Worm (Caenorhabditis elegans): ENCODE measurements around the gene mlt-11.

mlt-11 gene

DNA sequence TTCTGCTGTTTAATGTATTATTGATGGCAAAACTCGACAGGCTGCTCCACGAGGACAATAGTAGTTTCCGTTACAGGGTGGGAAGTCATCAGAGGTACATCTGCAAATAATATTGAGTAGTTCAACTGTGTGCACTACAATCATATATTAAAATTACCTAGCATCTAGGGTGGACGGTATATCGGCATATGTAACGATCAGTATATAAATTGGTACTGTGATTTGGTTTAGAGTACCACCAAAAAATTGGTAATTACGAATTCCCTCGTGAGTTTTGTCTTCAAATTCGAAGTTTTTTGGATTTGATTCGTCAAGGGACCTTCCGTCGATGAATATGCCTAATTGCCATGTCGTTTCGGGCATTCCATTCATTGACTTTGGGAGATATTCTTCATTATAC is 30.1 kb upstream of the mlt-11 start, which contains the start of gene ttr-13:
Gene ttr-13, minus strand, starts transcription at position 101 of the 400 bp plus-strand sequence.
- TF ChIP-seq nhr-76 (tag; optimal IDR thresholded peaks at IDR 0.05) (no peak), tbx-8 (GFP tag; optimal IDR thresholded peaks at IDR 0.05) (no peak), pha-4 (tag; optimal IDR thresholded peaks at IDR 0.05) (no peak), ceh-43 (GFP tag; optimal IDR thresholded peaks at IDR 0.05) (no peak), ceh-39 (tag; optimal IDR thresholded peaks at IDR 0.05) (no peak), lsy-2 (tag; optimal IDR thresholded peaks at IDR 0.05) (no peak), hlh-1 (tag; optimal IDR thresholded peaks at IDR 0.05) (no peak)

DNA sequence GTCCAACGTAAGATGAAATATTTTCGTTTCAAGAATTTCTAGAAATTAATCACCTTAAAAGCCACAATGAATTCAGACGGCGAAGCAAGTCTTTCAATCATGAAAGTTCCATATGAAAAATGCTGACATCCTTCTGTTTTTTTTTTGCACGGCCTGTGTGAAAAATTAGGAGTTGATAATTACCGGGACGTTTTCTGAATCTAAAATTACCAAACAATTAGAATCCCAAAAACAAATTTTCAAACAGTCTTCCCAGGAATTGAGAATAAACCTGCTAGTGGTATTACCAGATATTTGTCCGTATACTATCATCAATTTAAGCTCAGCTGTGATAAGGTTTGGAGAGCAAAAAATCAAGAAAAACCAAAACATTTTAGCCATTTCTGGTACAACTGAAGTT is 28.7 kb upstream of the mlt-11 start, which contains the start of gene Y44A6B.3:
Gene Y44A6B.3, minus strand, starts transcription at position 101 of the 400 bp plus-strand sequence.
- TF ChIP-seq blmp-1 (tag; optimal IDR thresholded peaks at IDR 0.05) (no peak), tbx-8 (GFP tag; optimal IDR thresholded peaks at IDR 0.05) (no peak), nhr-76 (tag; optimal IDR thresholded peaks at IDR 0.05) (no peak), drap-1 (GFP tag; optimal IDR thresholded peaks at IDR 0.05) (no peak), ham-2 (GFP tag; optimal IDR thresholded peaks at IDR 0.05) (no peak), snpc-4 (tag; optimal IDR thresholded peaks at IDR 0.05) (no peak), elt-1 (tag; optimal IDR thresholded peaks at IDR 0.05; ENCODE audit: borderline replicate concordance, insufficient read depth) (no peak)

DNA sequence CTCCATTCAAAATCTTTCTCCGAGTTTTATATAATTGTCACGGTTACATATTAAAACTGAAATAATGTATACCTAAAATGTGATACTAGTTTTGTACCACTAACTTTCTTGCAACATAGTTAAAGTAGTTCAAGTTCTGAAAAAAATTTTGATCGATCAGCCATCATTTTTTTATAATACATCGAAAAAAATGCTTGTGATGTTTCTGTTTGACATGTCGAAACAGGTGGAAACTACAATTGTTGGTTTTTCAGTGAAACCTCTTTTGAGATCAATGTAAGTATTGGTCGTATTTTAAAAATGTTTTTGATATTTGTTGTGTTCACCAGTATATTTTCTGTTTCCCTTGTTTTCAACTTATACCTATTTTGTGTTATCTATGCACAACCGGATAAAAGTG is 27.7 kb upstream of the mlt-11 start, which contains the start of gene srxa-14:
Gene srxa-14, plus strand, starts transcription at position 301 of the 400 bp plus-strand sequence.
- TF ChIP-seq lsy-2 (tag; optimal IDR thresholded peaks at IDR 0.05) = no peak
- TF ChIP-seq tbx-8 (GFP tag; optimal IDR thresholded peaks at IDR 0.05) = no peak
- TF ChIP-seq mep-1 (tag; optimal IDR thresholded peaks at IDR 0.05) = no peak
- no peak for TF ChIP-seq elt-3 (tag; optimal IDR thresholded peaks at IDR 0.05)
- no peak for TF ChIP-seq mls-2 (tag; optimal IDR thresholded peaks at IDR 0.05)
- no peak for TF ChIP-seq bed-3 (GFP tag; optimal IDR thresholded peaks at IDR 0.05)
- TF ChIP-seq hlh-1 (tag; optimal IDR thresholded peaks at IDR 0.05) = no peak
- TF ChIP-seq unc-120 (tag; optimal IDR thresholded peaks at IDR 0.05; ENCODE audit: poor library complexity, severe bottlenecking) = no peak
- TF ChIP-seq nhr-12 (tag; optimal IDR thresholded peaks at IDR 0.05) = no peak
- TF ChIP-seq ceh-83 (GFP tag; optimal IDR thresholded peaks at IDR 0.05) = no peak
- no peak for TF ChIP-seq ceh-43 (GFP tag; optimal IDR thresholded peaks at IDR 0.05)
- no peak for TF ChIP-seq blmp-1 (tag; optimal IDR thresholded peaks at IDR 0.05)

DNA sequence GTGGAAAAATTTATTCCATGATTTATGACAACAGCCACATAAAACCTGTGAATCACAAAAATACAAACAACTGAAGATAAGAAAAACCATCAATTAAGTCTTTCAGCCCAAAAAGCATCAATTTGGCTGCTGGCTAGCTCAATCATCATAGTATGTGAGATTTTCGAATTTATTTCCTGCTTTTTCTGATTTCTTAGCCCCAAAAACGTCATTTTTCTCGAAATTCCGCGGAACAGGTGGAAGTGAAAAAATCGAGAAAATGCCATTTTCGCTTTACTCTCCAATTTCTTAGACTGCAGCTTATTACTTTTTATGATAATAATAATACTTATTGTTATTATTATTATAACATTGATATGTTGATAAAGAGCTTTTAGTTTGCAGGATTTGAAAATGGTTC is 25.1 kb upstream of the mlt-11 start, which contains the start of gene srxa-15:
Gene srxa-15, plus strand, starts transcription at position 301 of the 400 bp plus-strand sequence.
- no peak for TF ChIP-seq nhr-28 (tag; optimal IDR thresholded peaks at IDR 0.05)
- TF ChIP-seq sem-2 (GFP tag; optimal IDR thresholded peaks at IDR 0.05) = no peak
- TF ChIP-seq bed-3 (GFP tag; optimal IDR thresholded peaks at IDR 0.05) = no peak
- no peak for TF ChIP-seq nhr-76 (tag; optimal IDR thresholded peaks at IDR 0.05)
- no peak for TF ChIP-seq ceh-83 (GFP tag; optimal IDR thresholded peaks at IDR 0.05)
- TF ChIP-seq lin-32 (GFP tag; optimal IDR thresholded peaks at IDR 0.05) = no peak
- no peak for TF ChIP-seq nhr-12 (tag; optimal IDR thresholded peaks at IDR 0.05)
- no peak for TF ChIP-seq unc-62 (GFP tag; optimal IDR thresholded peaks at IDR 0.05)
- TF ChIP-seq ztf-11 (tag; optimal IDR thresholded peaks at IDR 0.05) = no peak
- TF ChIP-seq unc-39 (tag; optimal IDR thresholded peaks at IDR 0.05) = no peak
- no peak for TF ChIP-seq blmp-1 (tag; optimal IDR thresholded peaks at IDR 0.05)
- TF ChIP-seq unc-120 (tag; optimal IDR thresholded peaks at IDR 0.05; ENCODE audit: poor library complexity, severe bottlenecking) = no peak
- no peak for TF ChIP-seq snpc-4 (tag; optimal IDR thresholded peaks at IDR 0.05)
- TF ChIP-seq elt-1 (tag; optimal IDR thresholded peaks at IDR 0.05; ENCODE audit: borderline replicate concordance, insufficient read depth) = no peak
- no peak for TF ChIP-seq mls-2 (tag; optimal IDR thresholded peaks at IDR 0.05)
- TF ChIP-seq lin-13 (tag; optimal IDR thresholded peaks at IDR 0.05) = no peak
- TF ChIP-seq tbx-8 (GFP tag; optimal IDR thresholded peaks at IDR 0.05) = no peak
- TF ChIP-seq zip-8 (tag; optimal IDR thresholded peaks at IDR 0.05) = no peak
- TF ChIP-seq nhr-2 (tag; optimal IDR thresholded peaks at IDR 0.05) = no peak

DNA sequence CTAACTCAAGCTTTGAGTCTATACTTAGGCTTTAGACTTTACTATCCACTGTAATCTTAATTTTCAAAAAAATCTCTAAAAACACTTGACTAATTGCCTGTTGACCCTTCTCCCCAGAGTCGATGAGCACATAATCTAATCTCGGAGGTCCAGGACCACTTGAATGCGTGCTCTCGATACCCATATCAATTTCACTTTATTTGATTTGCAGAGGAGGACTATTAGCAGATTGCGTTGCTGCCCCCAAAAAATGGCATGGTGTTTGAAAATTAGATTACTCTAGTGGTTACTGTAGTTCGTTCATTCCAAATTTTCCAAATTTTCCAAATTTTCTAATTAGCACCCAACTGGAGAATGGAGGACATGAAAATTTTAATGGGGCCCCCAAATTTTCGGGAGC is 21.5 kb upstream of the mlt-11 start:
- TF ChIP-seq unc-120 (tag; optimal IDR thresholded peaks at IDR 0.05; ENCODE audit: poor library complexity, severe bottlenecking) (no peak), nhr-12 (tag; optimal IDR thresholded peaks at IDR 0.05) (no peak), tbx-8 (GFP tag; optimal IDR thresholded peaks at IDR 0.05) (no peak), ces-1 (GFP tag; optimal IDR thresholded peaks at IDR 0.05) (peak; percentile 90)

DNA sequence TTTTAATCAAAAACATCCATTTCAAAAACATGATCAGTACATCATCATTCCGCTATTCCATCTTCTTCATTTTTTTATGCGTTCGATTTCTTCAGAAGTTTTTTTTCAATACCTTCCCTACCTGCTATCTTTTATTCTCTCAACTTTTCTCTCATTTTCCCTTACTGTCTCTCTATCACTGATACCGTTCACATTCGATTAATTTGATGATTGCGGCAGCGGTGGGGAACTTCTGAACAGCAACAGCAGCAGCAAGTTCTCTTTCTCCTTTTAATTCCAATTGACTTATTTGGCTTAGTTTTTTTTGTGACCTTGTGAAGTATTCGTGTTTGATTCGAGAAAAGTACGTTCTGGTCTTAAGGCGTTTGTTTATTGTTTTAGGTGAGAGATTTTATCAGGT is 18.1 kb upstream of the mlt-11 start:
- TF ChIP-seq lin-32 (GFP tag; optimal IDR thresholded peaks at IDR 0.05) (no peak), tbx-8 (GFP tag; optimal IDR thresholded peaks at IDR 0.05) (no peak), ces-1 (GFP tag; optimal IDR thresholded peaks at IDR 0.05) (no peak), unc-39 (tag; optimal IDR thresholded peaks at IDR 0.05) (no peak), pha-4 (tag; optimal IDR thresholded peaks at IDR 0.05) (no peak), mep-1 (tag; optimal IDR thresholded peaks at IDR 0.05) (no peak), mls-2 (tag; optimal IDR thresholded peaks at IDR 0.05) (no peak), ceh-83 (GFP tag; optimal IDR thresholded peaks at IDR 0.05) (no peak), blmp-1 (tag; optimal IDR thresholded peaks at IDR 0.05) (no peak)

Measured in whole organism, mixed stage, embryonic.